Fruit fly (Drosophila melanogaster) whole organism: ENCODE results near the gene Trl.

Source experiments
- Dll ChIP-seq: fragments of >200 bp; optimal IDR thresholded peaks from 2 replicates; lab custom pipeline; 2017
- EcR ChIP-seq, 2 experiments: fragments of >200 bp; optimal IDR thresholded peaks; 2 replicates each; lab custom pipeline; 2017; ENCODE audit warnings: missing biosample characterization in 2 of 2, missing genetic modification characterization in 2 of 2, missing genetic modification reagents in 2 of 2
- pan ChIP-seq: fragments of >200 bp; optimal IDR thresholded peaks from 2 replicates; lab custom pipeline; 2017
- psq ChIP-seq: fragments of >200 bp; optimal IDR thresholded peaks from 2 replicates; lab custom pipeline; 2017
- usp ChIP-seq: fragments of >200 bp; optimal IDR thresholded peaks from 2 replicates; lab custom pipeline; 2017; ENCODE audit warnings: missing biosample characterization, missing genetic modification characterization, mixed read lengths

DNA sequence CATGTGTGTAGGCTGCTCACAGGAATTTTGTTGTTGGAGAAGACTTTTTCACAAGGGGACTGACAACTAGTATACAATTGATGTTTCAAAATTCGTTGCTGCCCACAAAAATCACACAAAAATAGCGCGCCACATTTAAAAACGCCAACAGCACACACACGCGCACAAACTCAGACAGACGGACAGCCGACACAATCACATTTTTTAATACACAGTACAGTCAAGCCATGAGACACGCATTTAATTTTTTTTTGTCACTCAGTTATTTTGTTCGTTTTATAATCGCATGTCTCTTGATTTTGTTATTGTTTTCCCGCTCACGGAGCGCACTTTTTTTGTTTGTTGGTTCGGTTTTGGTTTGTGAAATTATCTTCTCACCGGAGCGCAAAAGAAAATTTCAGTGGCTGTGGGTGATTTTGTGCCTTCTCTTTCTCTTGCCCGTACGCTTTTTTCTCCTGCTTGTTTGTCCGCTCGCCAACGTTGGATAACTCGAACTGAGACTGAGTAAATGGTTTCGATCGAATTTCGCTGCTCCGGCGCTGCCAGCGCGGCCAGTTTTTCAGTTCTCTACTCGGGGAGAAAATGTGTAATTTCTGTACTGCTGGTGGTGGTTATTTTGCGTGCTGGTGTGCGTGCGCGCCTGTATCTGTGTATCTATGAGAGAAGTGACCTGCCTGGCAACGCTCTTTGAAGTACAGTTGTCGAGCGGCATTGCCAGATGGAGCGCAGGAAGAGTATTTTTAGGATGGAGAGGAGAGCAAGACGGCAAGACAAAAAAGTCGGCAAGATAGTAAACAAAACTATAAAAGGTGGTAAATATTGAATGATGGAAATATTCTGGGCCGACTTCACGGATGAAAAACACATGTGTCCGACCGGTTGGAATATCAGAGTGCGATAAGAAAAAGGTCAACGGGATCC, 3.1 kb downstream of the Trl start, which contains the start of gene CG42507:
- no peak for TF ChIP-seq pan (lab: Kevin White, UChicago)
- no peak for TF ChIP-seq EcR (GFP tag; optimal IDR thresholded peaks at IDR 0.05; lab: Kevin White, UChicago)
- no peak for TF ChIP-seq psq (lab: Kevin White, UChicago)
- TF ChIP-seq usp (GFP tag; lab: Kevin White, UChicago), result no peak
- TF ChIP-seq Dll (lab: Kevin White, UChicago), result peak; percentile 95
